Fruit fly (Drosophila melanogaster): ENCODE results near the gene Pgant35A.

The Pgant35A gene

DNA sequence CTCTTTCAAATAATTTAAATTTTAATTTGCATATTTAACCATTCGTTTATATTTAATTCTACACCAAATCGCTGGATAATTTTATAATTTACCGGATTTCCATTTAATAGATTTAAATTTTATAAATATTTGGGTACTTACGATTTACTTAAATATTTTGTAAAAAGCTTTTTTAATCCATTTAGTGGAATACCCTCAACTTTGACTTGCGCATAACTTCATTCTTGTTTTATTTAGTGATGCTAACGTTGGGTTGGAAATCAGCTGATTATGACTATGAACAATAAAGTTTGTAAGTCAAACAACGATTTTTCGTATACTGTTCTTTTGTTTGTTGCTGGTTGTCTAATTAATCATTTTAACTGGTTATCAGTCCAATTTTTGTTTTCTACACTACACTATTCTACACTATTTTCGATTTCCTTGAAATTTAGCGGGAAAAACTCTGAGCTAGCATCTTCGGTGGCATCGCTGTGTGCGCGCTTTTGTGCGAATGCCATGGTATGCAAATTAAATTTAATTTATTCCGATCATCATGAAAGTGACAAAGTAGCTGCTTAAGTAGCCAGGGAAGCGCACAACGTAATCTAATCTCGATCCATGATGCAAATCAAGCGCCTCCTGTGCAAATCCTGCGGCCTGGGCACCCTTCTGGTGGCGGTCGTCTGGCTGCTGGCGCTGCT is at the start of gene Pgant35A:
Gene Pgant35A (plus strand): TSS at position 473 of the 683 bp plus-strand sequence.
- TF ChIP-seq CG8478 (optimal IDR thresholded peaks at IDR 0.05) (no peak), Dll (optimal IDR thresholded peaks at IDR 0.05) (no peak), psq (optimal IDR thresholded peaks at IDR 0.05) (no peak), EcR (GFP tag; optimal IDR thresholded peaks at IDR 0.05) (no peak)

DNA sequence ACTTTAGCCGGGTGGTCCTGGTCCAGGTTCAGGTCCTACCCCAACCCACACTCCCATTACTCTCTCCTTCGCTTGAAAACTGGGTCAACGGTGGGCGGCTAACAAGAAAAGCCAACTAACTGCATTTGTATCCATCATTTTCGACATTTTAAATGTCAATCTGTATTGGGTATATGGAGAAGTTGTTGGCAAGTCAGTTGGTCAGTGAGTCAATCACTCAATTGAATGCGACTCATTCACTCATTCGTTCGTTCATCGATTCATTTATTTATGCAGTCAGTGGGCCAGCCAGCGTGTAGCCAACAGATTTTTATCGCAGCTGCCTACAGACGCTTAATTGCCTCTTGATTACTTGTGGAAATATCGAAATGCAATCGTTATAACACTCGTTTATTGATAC is 42.3 kb upstream of the Pgant35A start:
- TF ChIP-seq usp (GFP tag; optimal IDR thresholded peaks at IDR 0.05) (no peak), Dll (optimal IDR thresholded peaks at IDR 0.05) (no peak), EcR (GFP tag; optimal IDR thresholded peaks at IDR 0.05) (no peak)

DNA sequence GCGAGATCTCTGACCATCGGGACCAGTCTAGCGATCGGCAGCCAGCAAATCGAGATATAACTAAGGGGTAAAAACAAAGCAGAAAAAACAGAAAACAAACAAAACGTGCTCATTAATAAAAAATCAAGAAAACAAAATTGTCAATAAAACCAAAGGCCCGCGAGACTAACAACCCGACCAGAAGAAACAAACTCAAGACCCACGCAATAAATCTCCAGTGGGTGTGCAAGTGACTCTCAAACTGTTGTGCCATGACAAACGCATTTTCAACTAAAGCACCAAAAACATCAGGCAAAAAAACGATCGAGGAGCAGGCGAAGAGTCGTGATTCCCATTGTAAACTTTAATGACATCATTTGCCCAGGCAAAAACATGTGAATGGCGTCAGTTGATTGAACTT is 41.1 kb upstream of the Pgant35A start:
- TF ChIP-seq EcR (GFP tag; optimal IDR thresholded peaks at IDR 0.05) (no peak), CG8478 (optimal IDR thresholded peaks at IDR 0.05) (no peak), psq (optimal IDR thresholded peaks at IDR 0.05) (no peak), Dll (optimal IDR thresholded peaks at IDR 0.05) (no peak), usp (GFP tag; optimal IDR thresholded peaks at IDR 0.05) (no peak), pan (optimal IDR thresholded peaks at IDR 0.05) (no peak)

DNA sequence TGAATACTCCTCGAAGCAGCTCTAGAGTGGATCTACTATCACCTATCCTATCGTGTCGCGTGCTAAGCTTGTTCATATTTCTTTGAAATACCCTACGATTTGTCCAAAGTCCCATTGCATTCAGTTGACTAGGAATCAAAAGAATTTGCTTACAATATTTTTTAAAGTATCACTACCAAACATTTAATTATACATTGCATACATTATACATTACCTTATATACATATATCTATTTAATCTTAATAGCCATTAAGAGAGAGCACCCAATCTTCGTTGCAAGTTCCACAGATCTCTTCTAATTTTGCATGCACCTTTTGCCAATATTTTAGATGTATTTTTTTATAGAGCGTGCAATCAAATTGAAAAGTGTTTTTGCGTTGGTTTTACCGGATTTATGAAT is 40.5 kb upstream of the Pgant35A start:
- TF ChIP-seq Dll (optimal IDR thresholded peaks at IDR 0.05) (no peak), EcR (GFP tag; optimal IDR thresholded peaks at IDR 0.05) (no peak), CG8478 (optimal IDR thresholded peaks at IDR 0.05) (no peak), usp (GFP tag; optimal IDR thresholded peaks at IDR 0.05) (no peak), pan (optimal IDR thresholded peaks at IDR 0.05) (no peak), psq (optimal IDR thresholded peaks at IDR 0.05) (no peak)

DNA sequence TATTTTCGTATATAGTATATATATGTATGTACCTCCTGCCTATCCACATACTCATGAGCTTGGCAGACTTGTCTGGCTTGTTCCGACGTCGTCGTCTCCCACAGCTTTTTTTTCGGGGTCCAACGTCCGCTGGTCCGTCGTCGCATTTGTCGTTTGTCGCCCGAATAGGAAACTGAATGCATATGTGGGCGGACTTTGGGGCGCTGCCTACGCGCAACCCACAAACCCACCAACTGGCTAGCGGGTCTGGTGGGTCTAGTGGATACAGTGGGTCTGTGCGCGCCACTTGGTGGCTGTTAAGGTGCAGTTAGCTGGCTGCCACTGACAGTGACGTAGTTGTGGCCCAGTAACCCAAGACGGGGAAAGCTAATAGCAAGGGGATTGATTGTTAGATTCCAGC is 40.0 kb upstream of the Pgant35A start:
- TF ChIP-seq Dll (optimal IDR thresholded peaks at IDR 0.05) (no peak), EcR (GFP tag; optimal IDR thresholded peaks at IDR 0.05) (no peak), pan (optimal IDR thresholded peaks at IDR 0.05) (no peak), psq (optimal IDR thresholded peaks at IDR 0.05) (no peak), CG8478 (optimal IDR thresholded peaks at IDR 0.05) (no peak), usp (GFP tag; optimal IDR thresholded peaks at IDR 0.05) (no peak)

DNA sequence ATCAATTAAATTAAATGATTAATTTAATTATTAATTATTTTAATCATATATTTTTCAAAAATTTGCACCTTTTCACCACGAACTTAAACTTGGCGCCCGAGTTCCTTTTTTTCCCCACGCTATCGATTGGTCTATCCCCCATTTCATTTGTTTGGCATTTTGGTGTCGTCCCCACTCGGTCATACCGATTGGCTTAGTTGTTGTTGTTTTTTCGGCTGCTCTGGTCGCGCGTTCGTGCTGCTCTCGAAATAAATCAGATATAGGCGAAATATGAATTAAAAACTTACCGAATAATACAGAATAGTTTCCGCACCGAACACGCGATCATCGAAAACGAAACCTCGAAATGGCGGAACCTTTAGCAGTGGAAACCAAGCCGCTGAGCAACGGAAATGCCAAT is 25.1 kb upstream of the Pgant35A start, which contains the start of gene CG33090:
Gene CG33090 (plus strand): TSS at position 194 of the 400 bp plus-strand sequence.
- TF ChIP-seq EcR (GFP tag; optimal IDR thresholded peaks at IDR 0.05) (no peak), Dll (optimal IDR thresholded peaks at IDR 0.05) (no peak), usp (GFP tag; optimal IDR thresholded peaks at IDR 0.05) (no peak), pan (optimal IDR thresholded peaks at IDR 0.05) (no peak), CG8478 (optimal IDR thresholded peaks at IDR 0.05) (no peak), psq (optimal IDR thresholded peaks at IDR 0.05) (no peak)

DNA sequence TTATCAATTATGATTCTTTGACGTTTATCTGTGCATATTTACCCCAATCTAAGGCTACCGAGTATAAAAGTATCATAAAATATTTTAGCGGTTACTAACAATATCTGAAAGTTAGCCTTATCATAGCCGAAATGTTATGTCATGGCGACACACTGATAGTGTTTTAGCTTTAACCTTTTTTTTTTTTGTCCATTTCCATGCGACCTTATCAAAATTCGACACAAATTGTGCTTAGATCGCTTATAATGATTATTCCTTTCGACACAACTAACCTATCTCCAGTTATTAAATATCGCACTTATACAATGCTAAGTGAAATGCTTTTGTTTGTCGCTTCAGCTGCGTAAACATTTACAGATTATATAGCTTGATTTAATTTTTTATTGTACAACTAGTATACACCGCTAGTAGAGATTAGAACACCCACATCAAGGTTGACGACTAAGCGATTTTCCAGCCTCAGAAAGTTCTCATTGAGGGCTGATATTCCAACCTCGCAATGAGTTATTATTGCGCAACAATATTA is 22.7 kb upstream of the Pgant35A start:
- no peak for TF ChIP-seq pan (optimal IDR thresholded peaks at IDR 0.05)
- TF ChIP-seq psq (optimal IDR thresholded peaks at IDR 0.05) = no peak
- TF ChIP-seq Dll (optimal IDR thresholded peaks at IDR 0.05) = no peak
- TF ChIP-seq EcR (GFP tag; optimal IDR thresholded peaks at IDR 0.05) = no peak
- no peak for TF ChIP-seq usp (GFP tag; optimal IDR thresholded peaks at IDR 0.05)
- TF ChIP-seq CG8478 (optimal IDR thresholded peaks at IDR 0.05) = no peak

DNA sequence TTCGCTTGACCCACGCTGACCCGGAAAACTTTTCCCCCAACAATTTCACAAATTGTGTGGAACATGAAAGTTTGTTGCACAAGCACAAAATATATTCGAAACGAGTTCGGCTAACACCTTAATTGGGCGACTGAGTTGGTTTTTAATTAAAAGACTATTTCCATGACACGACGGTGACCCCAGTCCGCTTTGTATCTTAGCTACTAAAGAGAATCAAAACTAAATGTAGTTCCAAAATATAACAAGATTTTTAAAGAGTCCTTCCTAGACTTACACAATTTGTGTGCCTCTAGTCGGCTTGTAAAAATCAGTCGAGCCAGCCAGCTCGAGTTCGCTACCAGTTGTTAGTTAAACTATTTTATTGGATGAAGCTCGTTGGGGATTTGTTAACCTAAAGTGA is 21.1 kb upstream of the Pgant35A start, which contains the start of gene CG15286:
Gene CG15286 (plus strand): TSS at position 301 of the 400 bp plus-strand sequence.
- TF ChIP-seq psq (optimal IDR thresholded peaks at IDR 0.05) (no peak), EcR (GFP tag; optimal IDR thresholded peaks at IDR 0.05) (no peak), Dll (optimal IDR thresholded peaks at IDR 0.05) (no peak), CG8478 (optimal IDR thresholded peaks at IDR 0.05) (no peak), usp (GFP tag; optimal IDR thresholded peaks at IDR 0.05) (no peak), pan (optimal IDR thresholded peaks at IDR 0.05) (no peak)

DNA sequence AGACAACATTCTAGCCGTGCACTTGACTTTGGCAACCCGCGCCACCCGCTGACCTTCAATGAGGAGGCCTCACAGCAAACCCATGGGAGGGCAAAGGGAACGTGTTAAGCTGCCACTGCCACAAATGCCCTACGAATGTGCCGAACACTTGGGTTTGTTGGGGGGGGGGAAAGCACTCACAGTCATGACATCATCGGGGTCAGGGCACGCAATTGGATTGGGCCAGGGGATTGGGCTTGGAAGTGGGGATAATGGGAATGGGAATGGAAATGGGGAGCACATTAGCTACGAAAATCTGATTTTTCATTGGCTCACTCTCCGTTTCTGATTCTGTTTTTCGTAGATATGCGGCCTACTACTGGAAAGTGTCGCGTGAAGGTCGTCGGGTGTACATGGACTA is 18.1 kb upstream of the Pgant35A start:
- no peak for TF ChIP-seq CG8478 (optimal IDR thresholded peaks at IDR 0.05)
- TF ChIP-seq Dll (optimal IDR thresholded peaks at IDR 0.05) = no peak

DNA sequence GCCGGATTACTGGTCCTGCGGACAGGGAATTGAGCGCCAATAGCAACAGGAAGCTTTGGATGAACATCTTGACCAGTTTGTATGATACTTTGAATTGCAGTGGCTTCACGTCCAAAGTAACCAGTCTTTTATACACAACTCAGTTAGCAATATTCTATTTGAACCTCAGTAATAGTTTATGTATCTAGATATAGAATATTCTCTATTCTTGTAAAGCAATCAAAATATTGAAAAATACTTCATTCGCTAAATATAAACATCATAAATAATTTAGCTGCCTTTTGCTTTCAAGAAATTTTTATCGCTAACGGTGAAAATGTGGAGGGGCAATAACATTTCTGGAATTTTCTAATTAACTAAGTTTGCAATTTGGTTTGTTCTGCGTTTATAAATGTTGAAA is 12.5 kb upstream of the Pgant35A start, which contains the start of gene Send2:
Gene Send2 (minus strand): TSS at position 101 of the 400 bp plus-strand sequence.
- TF ChIP-seq Dll (optimal IDR thresholded peaks at IDR 0.05) = no peak
- TF ChIP-seq CG8478 (optimal IDR thresholded peaks at IDR 0.05) = no peak

DNA sequence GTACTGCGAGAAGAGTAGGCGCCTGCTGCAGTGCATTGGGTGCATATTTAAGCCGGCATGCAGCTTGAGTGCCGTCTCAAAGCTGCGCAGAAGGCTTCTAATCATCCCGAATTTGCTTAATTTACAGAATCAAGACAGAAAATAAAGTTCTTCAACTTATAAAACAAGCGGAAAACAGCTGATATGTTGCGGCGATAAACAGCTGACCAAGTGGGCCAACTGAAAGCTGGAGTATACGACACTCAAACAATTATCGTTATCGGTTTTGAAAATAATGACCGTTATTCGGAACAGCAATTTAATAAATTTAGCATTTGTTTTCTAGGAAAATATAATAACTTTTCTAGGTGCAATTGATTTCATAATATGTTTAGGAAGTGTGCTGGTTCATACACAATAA is 10.4 kb upstream of the Pgant35A start, which contains the start of gene mTTF:
Gene mTTF (minus strand): TSS at position 189 of the 400 bp plus-strand sequence.
- TF ChIP-seq EcR (GFP tag; optimal IDR thresholded peaks at IDR 0.05) (no peak), usp (GFP tag; optimal IDR thresholded peaks at IDR 0.05) (no peak), CG8478 (optimal IDR thresholded peaks at IDR 0.05) (no peak), Dll (optimal IDR thresholded peaks at IDR 0.05) (no peak), pan (optimal IDR thresholded peaks at IDR 0.05) (no peak)

DNA sequence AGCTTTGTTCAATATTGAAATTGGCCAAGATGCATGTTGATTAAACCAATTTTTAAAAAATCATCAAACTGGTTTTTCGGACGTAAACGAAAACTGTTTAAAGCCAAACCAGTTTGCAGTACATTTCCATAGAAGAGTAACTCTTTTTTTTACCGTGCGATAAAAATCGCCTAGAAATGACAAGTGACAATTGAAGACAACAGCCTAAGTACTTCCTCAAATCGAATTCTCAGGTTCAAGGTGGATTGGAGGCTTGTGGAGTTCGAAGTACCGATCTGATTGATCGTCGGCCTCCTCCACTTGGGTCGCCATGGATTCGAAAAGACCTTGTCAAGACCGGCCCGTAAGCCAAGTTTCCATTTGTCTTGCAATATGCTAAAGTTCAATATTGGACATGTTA is 8.5 kb upstream of the Pgant35A start:
- TF ChIP-seq pan (optimal IDR thresholded peaks at IDR 0.05) = no peak
- no peak for TF ChIP-seq CG8478 (optimal IDR thresholded peaks at IDR 0.05)
- no peak for TF ChIP-seq Dll (optimal IDR thresholded peaks at IDR 0.05)
- no peak for TF ChIP-seq psq (optimal IDR thresholded peaks at IDR 0.05)
- no peak for TF ChIP-seq usp (GFP tag; optimal IDR thresholded peaks at IDR 0.05)
- TF ChIP-seq EcR (GFP tag; optimal IDR thresholded peaks at IDR 0.05) = no peak
